Fruit fly (Drosophila melanogaster) whole organism, prepupa: ENCODE data around the gene eIF4E1.
A peak's percentile ranks its signal among the peaks of the same experiment; 100 is the strongest.

Source experiments
- Blimp-1 ChIP-seq: fragments of 200-800 bp; sonication (Bioruptor generic); optimal IDR thresholded peaks from 3 replicates; lab custom pipeline; 2017; ENCODE audit warnings: missing biosample characterization, missing genetic modification characterization, mild to moderate bottlenecking, moderate library complexity, missing genetic modification reagents
- CG10631 ChIP-seq: fragments of 200-800 bp; sonication (Bioruptor generic); optimal IDR thresholded peaks from 2 replicates; lab custom pipeline; 2016; ENCODE audit warnings: missing biosample characterization, missing genetic modification characterization
- CG11762 ChIP-seq: fragments of 200-800 bp; sonication (Bioruptor generic); optimal IDR thresholded peaks from 3 replicates; lab custom pipeline; 2016; ENCODE audit warnings: missing biosample characterization, missing genetic modification characterization; ENCODE audit not compliant: insufficient read depth
- CG11902 ChIP-seq: fragments of 200-800 bp; sonication (Bioruptor generic); optimal IDR thresholded peaks from 3 replicates; lab custom pipeline; 2016; ENCODE audit warnings: missing biosample characterization, missing genetic modification characterization
- CG15336 ChIP-seq: fragments of 200-800 bp; sonication (Bioruptor generic); IDR thresholded peaks from 2 replicates; pipeline ENCODE4 v1.3.6; 2022; ENCODE audit warnings: missing biosample characterization, missing genetic modification characterization
- CG3032 ChIP-seq: fragments of 200-800 bp; optimal IDR thresholded peaks from 2 replicates; lab custom pipeline; 2019; ENCODE audit warnings: missing biosample characterization, mild to moderate bottlenecking, missing genetic modification characterization, moderate library complexity
- CG31627 ChIP-seq: fragments of 200-800 bp; sonication (Bioruptor generic); optimal IDR thresholded peaks from 3 replicates; lab custom pipeline; 2016; ENCODE audit warnings: missing biosample characterization, missing genetic modification characterization
- CG34406 ChIP-seq: fragments of 200-800 bp; sonication (Bioruptor generic); optimal IDR thresholded peaks from 3 replicates; lab custom pipeline; 2016; ENCODE audit warnings: missing biosample characterization, missing genetic modification characterization
- CG3919 ChIP-seq: fragments of 200-800 bp; sonication (Bioruptor generic); optimal IDR thresholded peaks from 3 replicates; lab custom pipeline; 2016; ENCODE audit warnings: missing biosample characterization, missing genetic modification characterization
- CG4318 ChIP-seq: fragments of 200-800 bp; sonication (Bioruptor generic); optimal IDR thresholded peaks from 3 replicates; lab custom pipeline; 2017; ENCODE audit warnings: missing biosample characterization, mild to moderate bottlenecking, missing genetic modification characterization
- CG6276 ChIP-seq: fragments of 200-800 bp; sonication (Bioruptor generic); optimal IDR thresholded peaks from 2 replicates; lab custom pipeline; 2017; ENCODE audit warnings: missing biosample characterization, mild to moderate bottlenecking, missing genetic modification characterization
- CG6792 ChIP-seq: fragments of 200-800 bp; sonication (Bioruptor generic); optimal IDR thresholded peaks from 3 replicates; lab custom pipeline; 2016; ENCODE audit warnings: missing biosample characterization, missing genetic modification characterization
- CG6808 ChIP-seq: fragments of 200-800 bp; sonication (Bioruptor generic); optimal IDR thresholded peaks from 3 replicates; lab custom pipeline; 2017; ENCODE audit warnings: missing biosample characterization, missing genetic modification characterization, mild to moderate bottlenecking, moderate library complexity, missing genetic modification reagents
- CG7368 ChIP-seq: fragments of 200-800 bp; sonication (Bioruptor generic); optimal IDR thresholded peaks from 3 replicates; lab custom pipeline; 2016; ENCODE audit warnings: missing biosample characterization, missing genetic modification characterization
- CG8119 ChIP-seq: fragments of 200-800 bp; sonication (Bioruptor generic); IDR thresholded peaks from 3 replicates; pipeline ENCODE4 v1.3.6; 2022; ENCODE audit warnings: missing biosample characterization, missing genetic modification characterization
- CG8319 ChIP-seq: fragments of 200-800 bp; sonication (Bioruptor generic); optimal IDR thresholded peaks from 3 replicates; lab custom pipeline; 2016; ENCODE audit warnings: missing biosample characterization, missing genetic modification characterization
- CG8632 ChIP-seq: fragments of 200-800 bp; sonication (Bioruptor generic); optimal IDR thresholded peaks from 3 replicates; lab custom pipeline; 2016; ENCODE audit warnings: missing biosample characterization, missing genetic modification characterization
- CG9139 ChIP-seq: fragments of 200-800 bp; sonication (Bioruptor generic); optimal IDR thresholded peaks from 3 replicates; lab custom pipeline; 2017; ENCODE audit warnings: missing biosample characterization, mild to moderate bottlenecking, missing genetic modification characterization
- Eip75B ChIP-seq: fragments of 200-800 bp; sonication (Bioruptor generic); optimal IDR thresholded peaks from 3 replicates; lab custom pipeline; 2016; ENCODE audit warnings: missing biosample characterization, missing genetic modification characterization
- Eip78C ChIP-seq: fragments of 200-800 bp; sonication (Bioruptor generic); peaks from one replicate; lab custom pipeline; 2016; ENCODE audit warnings: missing biosample characterization, missing genetic modification characterization
- Eip93F ChIP-seq: fragments of 200-800 bp; sonication (Bioruptor generic); optimal IDR thresholded peaks from 2 replicates; lab custom pipeline; 2016; ENCODE audit warnings: missing biosample characterization, mild to moderate bottlenecking, missing genetic modification characterization
- Ets96B ChIP-seq: fragments of 200-800 bp; optimal IDR thresholded peaks from 2 replicates; lab custom pipeline; 2019; ENCODE audit warnings: missing biosample characterization, mild to moderate bottlenecking, missing genetic modification characterization, moderate library complexity
- Hr39 ChIP-seq: fragments of 200-800 bp; sonication (Bioruptor generic); optimal IDR thresholded peaks from 2 replicates; lab custom pipeline; 2016; ENCODE audit warnings: missing biosample characterization, missing genetic modification characterization
- Hr4 ChIP-seq: fragments of 200-800 bp; sonication (Bioruptor generic); optimal IDR thresholded peaks from 3 replicates; lab custom pipeline; 2016; ENCODE audit warnings: missing biosample characterization, missing genetic modification characterization
- OdsH ChIP-seq: fragments of 200-800 bp; sonication (Bioruptor generic); optimal IDR thresholded peaks from 3 replicates; lab custom pipeline; 2016; ENCODE audit warnings: missing biosample characterization, missing genetic modification characterization
- Smox ChIP-seq: fragments of 200-800 bp; sonication (Bioruptor generic); optimal IDR thresholded peaks from 3 replicates; lab custom pipeline; 2016; ENCODE audit warnings: missing biosample characterization, missing genetic modification characterization
- Sox102F ChIP-seq: fragments of 200-800 bp; sonication (Bioruptor generic); optimal IDR thresholded peaks from 2 replicates; lab custom pipeline; 2016; ENCODE audit warnings: missing biosample characterization, mild to moderate bottlenecking, missing genetic modification characterization
- Sox15 ChIP-seq: fragments of 200-800 bp; sonication (Bioruptor generic); optimal IDR thresholded peaks from 3 replicates; lab custom pipeline; 2016; ENCODE audit warnings: missing biosample characterization, missing genetic modification characterization
- achi ChIP-seq: fragments of 200-800 bp; sonication (Bioruptor generic); optimal IDR thresholded peaks from 3 replicates; lab custom pipeline; 2016; ENCODE audit warnings: missing biosample characterization, missing genetic modification characterization
- cyc ChIP-seq: fragments of 200-800 bp; sonication (Bioruptor generic); optimal IDR thresholded peaks from 3 replicates; lab custom pipeline; 2016; ENCODE audit warnings: missing biosample characterization, missing genetic modification characterization
- eg ChIP-seq: fragments of 200-800 bp; sonication (Bioruptor generic); IDR thresholded peaks from 3 replicates; pipeline ENCODE4 v1.3.6; 2022; ENCODE audit warnings: missing biosample characterization, missing genetic modification characterization
- esn ChIP-seq: fragments of 200-800 bp; sonication (Bioruptor generic); optimal IDR thresholded peaks from 2 replicates; lab custom pipeline; 2016; ENCODE audit warnings: missing biosample characterization, mild to moderate bottlenecking, missing genetic modification characterization, moderate library complexity
- fkh ChIP-seq: fragments of 200-800 bp; sonication (Bioruptor generic); optimal IDR thresholded peaks from 3 replicates; lab custom pipeline; 2017; ENCODE audit warnings: missing biosample characterization, mild to moderate bottlenecking, missing genetic modification characterization, moderate library complexity
- lz ChIP-seq: fragments of 200-800 bp; sonication (Bioruptor generic); optimal IDR thresholded peaks from 3 replicates; lab custom pipeline; 2016; ENCODE audit warnings: missing biosample characterization, missing genetic modification characterization
- net ChIP-seq: fragments of 200-800 bp; sonication (Bioruptor generic); optimal IDR thresholded peaks from 3 replicates; lab custom pipeline; 2016; ENCODE audit warnings: missing biosample characterization, missing genetic modification characterization
- salr ChIP-seq, 2 experiments: fragments of 200-800 bp; sonication (Bioruptor generic); optimal IDR thresholded peaks; 3 replicates each; lab custom pipeline; 2016 to 2018; ENCODE audit warnings: missing biosample characterization in 2 of 2, missing genetic modification characterization in 2 of 2, mild to moderate bottlenecking in 1 of 2
- spab ChIP-seq: fragments of 200-800 bp; sonication (Bioruptor generic); optimal IDR thresholded peaks from 2 replicates; lab custom pipeline; 2017; ENCODE audit warnings: missing biosample characterization, mild to moderate bottlenecking, missing genetic modification characterization, missing genetic modification reagents
- svp ChIP-seq: fragments of 200-800 bp; sonication (Bioruptor generic); peaks from one replicate; lab custom pipeline; 2016; ENCODE audit warnings: missing biosample characterization, missing genetic modification characterization
- topi ChIP-seq: fragments of 200-800 bp; sonication (Bioruptor generic); optimal IDR thresholded peaks from 3 replicates; lab custom pipeline; 2016; ENCODE audit warnings: missing biosample characterization, missing genetic modification characterization
- vri ChIP-seq: fragments of 200-800 bp; sonication (Bioruptor generic); optimal IDR thresholded peaks from 3 replicates; lab custom pipeline; 2016; ENCODE audit warnings: missing biosample characterization, mild to moderate bottlenecking, missing genetic modification characterization

The eIF4E1 gene

dm6 chr3L:9396038-9396437 lies 6.2 kb downstream of the eIF4E1 start:
- TF ChIP-seq Sox15 (GFP tag; lab: Kevin White, UChicago), result no peak
- no peak for TF ChIP-seq lz (GFP tag; lab: Kevin White, UChicago)
- TF ChIP-seq salr (GFP tag; optimal IDR thresholded peaks at IDR 0.05; lab: Kevin White, UChicago), result no peak
- no peak for TF ChIP-seq CG8632 (GFP tag; lab: Kevin White, UChicago)
- TF ChIP-seq Eip78C (GFP tag; lab: Kevin White, UChicago), result peak; percentile 29

dm6 chr3L:9391340-9391980 lies 10.8 kb downstream of the eIF4E1 start:
- TF ChIP-seq CG6792 (no peak), Sox102F (no peak), svp (GFP tag; lab: Kevin White, UChicago) (peak; percentile 78)
- TF ChIP-seq, all 60 proteins: peak for 1

dm6 chr3L:9384445-9385079 lies 17.7 kb downstream of the eIF4E1 start:
- TF ChIP-seq CG6276 (GFP tag; lab: Kevin White, UChicago), result no peak
- no peak for TF ChIP-seq spab (GFP tag; lab: Kevin White, UChicago)
- TF ChIP-seq CG3919 (GFP tag; lab: Kevin White, UChicago), result no peak
- no peak for TF ChIP-seq CG31627 (GFP tag; lab: Kevin White, UChicago)
- no peak for TF ChIP-seq esn (GFP tag; lab: Kevin White, UChicago)
- no peak for TF ChIP-seq lz (GFP tag; lab: Kevin White, UChicago)

dm6 chr3L:9383345-9384075 lies 18.8 kb downstream of the eIF4E1 start, which contains the start of gene Hsp27:
Gene Hsp27, plus strand, starts transcription at chr3L:9384063.
- peak; percentile 100 for TF ChIP-seq CG4318
- peak; percentile 100 for TF ChIP-seq CG8632 (GFP tag; lab: Kevin White, UChicago)
- peak; percentile 99 for TF ChIP-seq Smox (GFP tag; lab: Kevin White, UChicago)
- peak; percentile 100 for TF ChIP-seq CG11902
- peak; percentile 98 for TF ChIP-seq fkh (GFP tag; lab: Kevin White, UChicago)
- TF ChIP-seq CG3032 (tag; lab: Kevin White, UChicago), result peak; percentile 100
- peak; percentile 100 for TF ChIP-seq CG34406
- peak; percentile 99 for TF ChIP-seq achi (GFP tag; lab: Kevin White, UChicago)
- peak; percentile 98 for TF ChIP-seq Blimp-1 (GFP tag; lab: Kevin White, UChicago)
- peak; percentile 100 for TF ChIP-seq CG8119 (GFP tag; lab: Robert Waterston, UW)
- TF ChIP-seq CG10631 (GFP tag; lab: Kevin White, UChicago), result peak; percentile 100
- peak; percentile 99 for TF ChIP-seq Hr39 (GFP tag; lab: Kevin White, UChicago)
- TF ChIP-seq svp (GFP tag; lab: Kevin White, UChicago), result peak; percentile 100
- TF ChIP-seq topi (GFP tag; lab: Kevin White, UChicago), result peak; percentile 100
- peak; percentile 100 for TF ChIP-seq spab (GFP tag; lab: Kevin White, UChicago)
- peak; percentile 100 for TF ChIP-seq CG7368
- peak; percentile 100 for TF ChIP-seq CG15336 (GFP tag; lab: Robert Waterston, UW)
- TF ChIP-seq CG31627 (GFP tag; lab: Kevin White, UChicago), result peak; percentile 99
- peak; percentile 100 for TF ChIP-seq eg (GFP tag; lab: Robert Waterston, UW)
- TF ChIP-seq lz (GFP tag; lab: Kevin White, UChicago), result peak; percentile 100
- TF ChIP-seq Eip78C (GFP tag; lab: Kevin White, UChicago), result peak; percentile 100
- TF ChIP-seq Sox102F, result peak; percentile 100
- peak; percentile 99 for TF ChIP-seq vri
- peak; percentile 100 for TF ChIP-seq esn (GFP tag; lab: Kevin White, UChicago)
- peak; percentile 100 for TF ChIP-seq CG11762 (GFP tag; lab: Kevin White, UChicago)
- peak; percentile 100 for TF ChIP-seq OdsH (GFP tag; lab: Kevin White, UChicago)
- TF ChIP-seq salr (GFP tag; optimal IDR thresholded peaks at IDR 0.05; lab: Kevin White, UChicago), result peak; percentile 99 to 100
- TF ChIP-seq Hr4 (GFP tag; lab: Kevin White, UChicago), result peak; percentile 100
- TF ChIP-seq net (GFP tag; lab: Kevin White, UChicago), result peak; percentile 100
- TF ChIP-seq CG6808, result peak; percentile 99
- peak; percentile 100 for TF ChIP-seq cyc (GFP tag; lab: Kevin White, UChicago)
- TF ChIP-seq Eip93F, result peak; percentile 100
- TF ChIP-seq CG9139 (GFP tag; lab: Kevin White, UChicago), result peak; percentile 99
- peak; percentile 100 for TF ChIP-seq CG8319
- peak; percentile 100 for TF ChIP-seq Eip75B (GFP tag; lab: Kevin White, UChicago)
- TF ChIP-seq Ets96B (tag; lab: Kevin White, UChicago), result peak; percentile 100
